Fruit fly (Drosophila melanogaster): ENCODE results near the gene CapaR.

Gene CapaR

DNA sequence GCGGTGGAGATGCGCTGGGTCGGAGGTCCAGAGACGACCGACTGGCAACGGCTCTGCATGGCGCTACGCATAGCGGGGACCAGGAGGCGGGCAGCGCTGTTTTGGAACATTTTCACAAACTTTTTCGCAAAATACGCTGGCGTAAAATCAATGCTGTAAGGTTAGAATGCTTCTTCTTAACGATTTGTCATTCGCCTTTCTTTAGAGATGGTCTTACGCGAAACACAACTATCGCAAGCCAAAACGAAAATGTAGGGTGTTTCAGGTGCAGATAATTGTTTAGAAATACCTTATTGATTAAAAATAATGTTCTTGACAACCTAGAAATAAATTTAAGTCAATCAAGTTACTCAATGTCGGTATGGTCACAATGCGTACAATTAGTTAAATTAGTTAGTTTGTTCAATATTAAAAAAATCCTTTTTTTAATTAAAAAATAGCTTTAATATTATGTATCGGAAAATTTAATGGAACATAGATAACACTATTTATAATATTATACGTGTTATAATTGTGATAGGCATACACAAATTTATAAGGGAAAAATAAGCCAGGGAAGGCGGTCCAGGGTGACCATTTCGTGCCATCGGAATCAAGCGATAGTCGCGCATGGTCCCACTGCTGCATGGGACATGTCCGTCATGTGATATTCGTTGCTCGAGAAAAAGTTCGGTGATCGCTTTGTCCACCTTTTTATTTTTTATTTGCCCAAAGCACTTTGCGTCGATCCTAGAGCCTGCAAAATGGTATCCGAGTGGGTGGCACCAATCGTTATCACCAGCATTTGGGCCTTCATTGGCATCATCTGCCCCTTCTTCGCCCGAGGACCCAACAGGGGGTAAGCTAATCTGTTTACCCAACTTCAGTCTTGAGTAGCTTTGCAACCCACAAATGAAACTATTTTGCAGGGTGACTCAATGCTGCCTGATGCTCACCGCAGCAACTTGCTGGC lies 22.5 kb downstream of the CapaR start, which contains the start of the genes COX8 and VhaM9.7-b:
Gene COX8, minus strand, starts transcription at position 203 of the 952 bp plus-strand sequence.
Gene VhaM9.7-b, plus strand, starts transcription at position 618 of the 952 bp plus-strand sequence.
- no peak for TF ChIP-seq jim (GFP tag; optimal IDR thresholded peaks at IDR 0.05)
- no peak for TF ChIP-seq tai (GFP tag; optimal IDR thresholded peaks at IDR 0.05)
- no peak for TF ChIP-seq CG32264 (GFP tag; optimal IDR thresholded peaks at IDR 0.05)
- peak; percentile 63 for TF ChIP-seq CG9705 (GFP tag; optimal IDR thresholded peaks at IDR 0.05)
- peak; percentile 36 for TF ChIP-seq sv (GFP tag; optimal IDR thresholded peaks at IDR 0.05)
- TF ChIP-seq psq (GFP tag; optimal IDR thresholded peaks at IDR 0.05): peak; percentile 17
- TF ChIP-seq Rel (GFP tag; optimal IDR thresholded peaks at IDR 0.05): no peak
- TF ChIP-seq Rel (tag; optimal IDR thresholded peaks at IDR 0.05): peak; percentile 86
- TF ChIP-seq CrebA (GFP tag; optimal IDR thresholded peaks at IDR 0.05; ENCODE audit: borderline replicate concordance): no peak
- peak; percentile 83 for TF ChIP-seq Hr83 (GFP tag; optimal IDR thresholded peaks at IDR 0.05; ENCODE audit: poor library complexity, severe bottlenecking)
- TF ChIP-seq Hr78 (GFP tag; optimal IDR thresholded peaks at IDR 0.05): no peak
- no peak for TF ChIP-seq br (GFP tag; optimal IDR thresholded peaks at IDR 0.05)
- TF ChIP-seq ey (GFP tag; optimal IDR thresholded peaks at IDR 0.05): peak; percentile 48
- TF ChIP-seq fru (GFP tag; optimal IDR thresholded peaks at IDR 0.05): no peak
- no peak for TF ChIP-seq foxo (GFP tag; optimal IDR thresholded peaks at IDR 0.05)
- no peak for TF ChIP-seq sage (GFP tag; optimal IDR thresholded peaks at IDR 0.05)
- peak; percentile 11 for TF ChIP-seq Myc (optimal IDR thresholded peaks at IDR 0.05)
- peak; percentile 86 for TF ChIP-seq woc (GFP tag; optimal IDR thresholded peaks at IDR 0.05)
- no peak for TF ChIP-seq usp (GFP tag; optimal IDR thresholded peaks at IDR 0.05)
- no peak for TF ChIP-seq Mio (GFP tag; optimal IDR thresholded peaks at IDR 0.05)
- TF ChIP-seq Hnf4 (GFP tag; optimal IDR thresholded peaks at IDR 0.05): peak; percentile 56
- TF ChIP-seq dmrt93B (GFP tag; optimal IDR thresholded peaks at IDR 0.05): no peak
- peak; percentile 69 for TF ChIP-seq dsf (GFP tag; optimal IDR thresholded peaks at IDR 0.05; ENCODE audit: borderline replicate concordance)
- TF ChIP-seq brk (GFP tag; optimal IDR thresholded peaks at IDR 0.05): peak; percentile 71

DNA sequence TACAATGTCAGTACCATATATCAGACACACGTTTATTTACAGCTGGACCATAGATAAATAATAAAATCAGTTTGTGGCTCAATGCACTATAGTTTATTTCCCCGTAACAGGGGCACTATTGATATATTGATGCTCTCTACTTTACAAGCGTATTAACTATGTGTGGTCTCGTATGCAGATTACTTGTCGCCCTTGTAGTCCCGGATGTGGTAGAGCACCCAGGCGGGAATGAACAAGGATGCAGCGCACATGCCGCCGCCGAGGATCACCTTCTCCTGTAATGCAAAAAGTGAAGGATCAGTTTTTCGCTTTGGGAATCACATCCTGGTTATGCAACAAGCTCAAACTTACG lies 23.1 kb downstream of the CapaR start:
- TF ChIP-seq Rel (GFP tag; optimal IDR thresholded peaks at IDR 0.05) (no peak), Rel (tag; optimal IDR thresholded peaks at IDR 0.05) (no peak), fru (GFP tag; optimal IDR thresholded peaks at IDR 0.05) (no peak), ey (GFP tag; optimal IDR thresholded peaks at IDR 0.05) (no peak), Myc (optimal IDR thresholded peaks at IDR 0.05) (no peak), sage (GFP tag; optimal IDR thresholded peaks at IDR 0.05) (no peak), GATAd (GFP tag; optimal IDR thresholded peaks at IDR 0.05) (no peak), usp (GFP tag; optimal IDR thresholded peaks at IDR 0.05) (no peak), psq (GFP tag; optimal IDR thresholded peaks at IDR 0.05) (no peak), sv (GFP tag; optimal IDR thresholded peaks at IDR 0.05) (no peak), brk (GFP tag; optimal IDR thresholded peaks at IDR 0.05) (no peak), dsf (GFP tag; optimal IDR thresholded peaks at IDR 0.05; ENCODE audit: borderline replicate concordance) (no peak), CG9705 (GFP tag; optimal IDR thresholded peaks at IDR 0.05) (no peak), foxo (GFP tag; optimal IDR thresholded peaks at IDR 0.05) (no peak), Dfd (GFP tag; optimal IDR thresholded peaks at IDR 0.05) (no peak), dl (GFP tag; optimal IDR thresholded peaks at IDR 0.05; ENCODE audit: insufficient read depth in 1 of 2, partially characterized antibody in 2 of 2) (no peak), dmrt93B (GFP tag; optimal IDR thresholded peaks at IDR 0.05) (no peak), Hr83 (GFP tag; optimal IDR thresholded peaks at IDR 0.05; ENCODE audit: poor library complexity, severe bottlenecking) (no peak)

DNA sequence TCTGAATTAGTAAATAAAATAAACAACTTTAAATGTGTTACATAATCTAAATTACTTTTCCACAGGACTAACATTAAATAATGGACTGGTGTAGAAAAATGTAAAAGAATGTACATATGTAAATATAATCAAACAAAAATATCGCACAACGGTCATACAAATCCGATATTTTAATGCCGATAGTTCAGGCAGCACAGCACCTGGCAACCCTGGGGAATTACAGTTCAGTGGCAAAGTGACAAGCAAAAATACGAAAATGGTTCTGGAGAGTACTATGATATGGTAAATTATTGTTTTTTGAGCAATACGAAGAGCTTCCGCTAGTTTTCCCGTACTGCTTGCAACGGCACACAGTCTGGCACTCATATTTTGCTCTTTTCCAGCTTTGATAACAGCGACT lies 25.1 kb downstream of the CapaR start, which contains the start of gene Rpn10:
Gene Rpn10, plus strand, starts transcription at position 144 of the 400 bp plus-strand sequence.
- TF ChIP-seq Sp1 (GFP tag; optimal IDR thresholded peaks at IDR 0.05): no peak
- peak; percentile 57 for TF ChIP-seq Hnf4 (GFP tag; optimal IDR thresholded peaks at IDR 0.05)
- TF ChIP-seq foxo (GFP tag; optimal IDR thresholded peaks at IDR 0.05): no peak
- TF ChIP-seq dmrt93B (GFP tag; optimal IDR thresholded peaks at IDR 0.05): no peak
- TF ChIP-seq ey (GFP tag; optimal IDR thresholded peaks at IDR 0.05): peak; percentile 2
- peak; percentile 61 for TF ChIP-seq Hr83 (GFP tag; optimal IDR thresholded peaks at IDR 0.05; ENCODE audit: poor library complexity, severe bottlenecking)
- TF ChIP-seq Jra (GFP tag; optimal IDR thresholded peaks at IDR 0.05): peak; percentile 31
- peak; percentile 75 for TF ChIP-seq tai (GFP tag; optimal IDR thresholded peaks at IDR 0.05)
- TF ChIP-seq Dfd (GFP tag; optimal IDR thresholded peaks at IDR 0.05): no peak
- no peak for TF ChIP-seq CG9705 (GFP tag; optimal IDR thresholded peaks at IDR 0.05)
- TF ChIP-seq CG32264 (GFP tag; optimal IDR thresholded peaks at IDR 0.05): no peak
- no peak for TF ChIP-seq Hr78 (GFP tag; optimal IDR thresholded peaks at IDR 0.05)
- no peak for TF ChIP-seq Rel (GFP tag; optimal IDR thresholded peaks at IDR 0.05)
- TF ChIP-seq Rel (tag; optimal IDR thresholded peaks at IDR 0.05): peak; percentile 73

DNA sequence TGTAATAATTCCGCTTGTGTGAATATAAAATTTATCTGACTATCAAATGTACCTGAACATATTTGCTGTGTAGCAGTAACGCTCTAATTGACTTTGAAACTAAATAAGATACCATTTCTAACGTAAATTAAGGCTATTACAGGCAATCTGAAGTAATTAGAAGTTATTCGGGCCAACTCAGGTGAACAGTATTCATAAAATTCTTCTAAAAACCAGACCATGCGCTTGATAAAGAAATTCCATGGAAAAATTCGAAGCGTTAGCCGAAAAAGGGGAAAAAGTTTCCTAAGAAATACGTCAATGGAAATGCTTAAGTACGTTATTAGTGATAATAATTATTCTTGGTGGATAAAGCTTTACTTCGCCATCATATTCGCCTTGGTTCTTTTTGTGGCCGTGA lies 27.6 kb downstream of the CapaR start, which contains the start of gene ppk5:
Gene ppk5, plus strand, starts transcription at position 301 of the 400 bp plus-strand sequence.
- no peak for TF ChIP-seq CG32264 (GFP tag; optimal IDR thresholded peaks at IDR 0.05)
- no peak for TF ChIP-seq Vsx2 (GFP tag; optimal IDR thresholded peaks at IDR 0.05; ENCODE audit: partially characterized antibody)
- TF ChIP-seq dl (GFP tag; optimal IDR thresholded peaks at IDR 0.05; ENCODE audit: insufficient read depth in 1 of 2, partially characterized antibody in 2 of 2): no peak
- no peak for TF ChIP-seq jim (GFP tag; optimal IDR thresholded peaks at IDR 0.05)
- no peak for TF ChIP-seq Myc (optimal IDR thresholded peaks at IDR 0.05)
- TF ChIP-seq tai (GFP tag; optimal IDR thresholded peaks at IDR 0.05): no peak
- no peak for TF ChIP-seq sage (GFP tag; optimal IDR thresholded peaks at IDR 0.05)
- no peak for TF ChIP-seq GATAd (GFP tag; optimal IDR thresholded peaks at IDR 0.05)
- no peak for TF ChIP-seq Mio (GFP tag; optimal IDR thresholded peaks at IDR 0.05)
- TF ChIP-seq Dfd (GFP tag; optimal IDR thresholded peaks at IDR 0.05): no peak
- no peak for TF ChIP-seq woc (GFP tag; optimal IDR thresholded peaks at IDR 0.05)
- no peak for TF ChIP-seq dsf (GFP tag; optimal IDR thresholded peaks at IDR 0.05; ENCODE audit: borderline replicate concordance)
- no peak for TF ChIP-seq foxo (GFP tag; optimal IDR thresholded peaks at IDR 0.05)
- no peak for TF ChIP-seq N (GFP tag; optimal IDR thresholded peaks at IDR 0.05)
- TF ChIP-seq lola (GFP tag; optimal IDR thresholded peaks at IDR 0.05): no peak
- TF ChIP-seq Hnf4 (GFP tag; optimal IDR thresholded peaks at IDR 0.05): no peak
- TF ChIP-seq brk (GFP tag; optimal IDR thresholded peaks at IDR 0.05): no peak
